Worm (Caenorhabditis elegans) whole organism, early embryonic: ENCODE results near the gene clec-156.

ENCODE experiments used
- B0310.2 ChIP-seq: sonication (generic microtip); optimal IDR thresholded peaks from 2 replicates; lab custom pipeline; 2016; ENCODE audit warnings: mild to moderate bottlenecking, missing genetic modification characterization, missing compliant biosample characterization
- F13C5.2 ChIP-seq: sonication (generic microtip); optimal IDR thresholded peaks from 2 replicates; lab custom pipeline; 2017; ENCODE audit warnings: mild to moderate bottlenecking, missing genetic modification characterization, inconsistent platforms, missing compliant biosample characterization
- aly-1 ChIP-seq: sonication (generic microtip); optimal IDR thresholded peaks from 2 replicates; lab custom pipeline; 2016; ENCODE audit warnings: missing genetic modification characterization, missing compliant biosample characterization
- ceh-13 ChIP-seq: fragments of 200-800 bp; sonication (Bioruptor generic); optimal IDR thresholded peaks from 2 replicates; lab custom pipeline; 2018; ENCODE audit warnings: mild to moderate bottlenecking, missing genetic modification characterization, missing compliant biosample characterization
- ceh-36 ChIP-seq: sonication (generic microtip); optimal IDR thresholded peaks from 2 replicates; lab custom pipeline; 2016; ENCODE audit warnings: missing genetic modification characterization, inconsistent platforms, missing compliant biosample characterization
- ets-7 ChIP-seq: sonication (generic microtip); optimal IDR thresholded peaks from 2 replicates; lab custom pipeline; 2016; ENCODE audit warnings: missing genotype, missing genetic modification characterization, missing compliant biosample characterization
- flt-1 ChIP-seq: fragments of 200-800 bp; sonication (Bioruptor generic); IDR thresholded peaks from 2 replicates; pipeline ENCODE4 v1.3.6; 2022; ENCODE audit warnings: missing genetic modification characterization, missing compliant biosample characterization
- hmbx-1 ChIP-seq: sonication (generic microtip); optimal IDR thresholded peaks from 2 replicates; lab custom pipeline; 2016; ENCODE audit warnings: mild to moderate bottlenecking, missing genetic modification characterization, missing compliant biosample characterization
- hmg-4 ChIP-seq: fragments of 200-800 bp; sonication (Bioruptor generic); optimal IDR thresholded peaks from 2 replicates; lab custom pipeline; 2018; ENCODE audit warnings: mild to moderate bottlenecking, missing genetic modification characterization, missing compliant biosample characterization
- hnd-1 ChIP-seq: sonication (generic microtip); optimal IDR thresholded peaks from 2 replicates; lab custom pipeline; 2016; ENCODE audit warnings: missing genetic modification characterization, missing compliant biosample characterization
- pes-1 ChIP-seq: fragments of 200-800 bp; sonication (Bioruptor generic); IDR thresholded peaks from 2 replicates; pipeline ENCODE4 v1.3.6; 2022; ENCODE audit warnings: missing genetic modification reagents, missing genetic modification characterization, missing compliant biosample characterization
- scrt-1 ChIP-seq: fragments of 200-800 bp; sonication (Bioruptor generic); IDR thresholded peaks from 2 replicates; pipeline ENCODE4 v1.3.6; 2022; ENCODE audit warnings: missing genetic modification characterization, missing compliant biosample characterization
- sea-1 ChIP-seq: fragments of 200-800 bp; sonication (Bioruptor generic); conservative IDR thresholded peaks from 2 replicates; pipeline ENCODE4 v1.3.6; 2022; ENCODE audit warnings: missing genetic modification characterization, missing compliant biosample characterization
- tbx-11 ChIP-seq: fragments of 200-800 bp; sonication (Bioruptor generic); IDR thresholded peaks from 2 replicates; pipeline ENCODE4 v1.3.6; 2022; ENCODE audit warnings: missing genetic modification characterization, missing compliant biosample characterization
- tra-4 ChIP-seq: sonication (generic microtip); optimal IDR thresholded peaks from 2 replicates; lab custom pipeline; 2017; ENCODE audit warnings: missing genetic modification characterization, missing compliant biosample characterization

The clec-156 gene

ce11 chrIII:4792560-4793136, 49.4 kb downstream of the clec-156 start, which contains the start of gene mip-1:
Gene mip-1, plus strand, starts transcription at chrIII:4793086.
- TF ChIP-seq F13C5.2 (tag; lab: Kevin White, UChicago), result no peak
- TF ChIP-seq sea-1 (GFP tag; lab: Robert Waterston, UW), result no peak
- TF ChIP-seq tra-4 (tag; lab: Kevin White, UChicago), result no peak
- no peak for TF ChIP-seq B0310.2 (tag; lab: Kevin White, UChicago)
- no peak for TF ChIP-seq ceh-36 (tag; lab: Kevin White, UChicago)
- no peak for TF ChIP-seq ets-7 (tag; lab: Kevin White, UChicago)
- TF ChIP-seq ceh-13, result no peak
- no peak for TF ChIP-seq flt-1 (GFP tag; lab: Robert Waterston, UW)
- TF ChIP-seq aly-1 (tag; lab: Kevin White, UChicago), result no peak
- no peak for TF ChIP-seq hnd-1 (tag; lab: Kevin White, UChicago)
- TF ChIP-seq scrt-1 (GFP tag; lab: Robert Waterston, UW), result no peak
- no peak for TF ChIP-seq hmbx-1 (tag; lab: Kevin White, UChicago)
- no peak for TF ChIP-seq hmg-4
- TF ChIP-seq pes-1 (GFP tag; lab: Robert Waterston, UW), result no peak
- TF ChIP-seq tbx-11 (GFP tag; lab: Robert Waterston, UW), result no peak
